Worm (Caenorhabditis elegans) whole organism, young adult: Measurements from ENCODE around the gene Y27F2A.9.

Source experiments
- B0035.1 ChIP-seq: sonication (generic microtip); optimal IDR thresholded peaks from 2 replicates; lab custom pipeline; 2016; ENCODE audit warnings: missing genetic modification characterization, mild to moderate bottlenecking, missing compliant biosample characterization, missing genotype, missing genetic modification reagents
- C06A6.2 ChIP-seq: fragments of 200-800 bp; sonication (Bioruptor generic); conservative IDR thresholded peaks from 2 replicates; pipeline ENCODE4 v1.3.6; 2022; ENCODE audit warnings: missing genetic modification characterization, missing compliant biosample characterization
- F22D6.2 ChIP-seq: sonication (generic microtip); optimal IDR thresholded peaks from 2 replicates; lab custom pipeline; 2016; ENCODE audit warnings: mild to moderate bottlenecking, missing genetic modification characterization, missing compliant biosample characterization
- F23B12.7 ChIP-seq: sonication (generic microtip); optimal IDR thresholded peaks from 2 replicates; lab custom pipeline; 2017; ENCODE audit warnings: missing genetic modification characterization, mild to moderate bottlenecking, missing compliant biosample characterization, antibody characterized with exemption, moderate library complexity; ENCODE audit not compliant: insufficient read depth
- F33H1.4 ChIP-seq: fragments of 200-800 bp; sonication (Bioruptor generic); IDR thresholded peaks from 2 replicates; pipeline ENCODE4 v1.3.6; 2022; ENCODE audit warnings: missing genetic modification reagents, missing genetic modification characterization, missing compliant biosample characterization
- F49E8.2 ChIP-seq: sonication (generic microtip); optimal IDR thresholded peaks from 3 replicates; lab custom pipeline; 2017; ENCODE audit warnings: missing genetic modification characterization, mild to moderate bottlenecking, missing compliant biosample characterization, antibody characterized with exemption, moderate library complexity; ENCODE audit not compliant: insufficient read depth
- F57A8.1 ChIP-seq: fragments of 200-800 bp; sonication (Bioruptor generic); optimal IDR thresholded peaks from 2 replicates; lab custom pipeline; 2018; ENCODE audit warnings: mild to moderate bottlenecking, missing genetic modification characterization, moderate library complexity, missing compliant biosample characterization
- T07F8.4 ChIP-seq: sonication (generic microtip); optimal IDR thresholded peaks from 2 replicates; lab custom pipeline; 2016; ENCODE audit warnings: mild to moderate bottlenecking, missing genetic modification characterization, moderate library complexity, missing compliant biosample characterization
- Y79H2A.3 ChIP-seq: fragments of 200-800 bp; sonication (Bioruptor generic); conservative IDR thresholded peaks from 2 replicates; pipeline ENCODE4 v1.3.6; 2022; ENCODE audit warnings: missing genetic modification reagents, missing genetic modification characterization, missing compliant biosample characterization
- Y95B8A.8 ChIP-seq: fragments of 200-800 bp; sonication (Bioruptor generic); IDR thresholded peaks from 2 replicates; pipeline ENCODE4 v1.3.6; 2022; ENCODE audit warnings: missing genetic modification reagents, missing genetic modification characterization, missing compliant biosample characterization
- athp-1 ChIP-seq: sonication (generic microtip); optimal IDR thresholded peaks from 2 replicates; lab custom pipeline; 2017; ENCODE audit warnings: mild to moderate bottlenecking, missing genetic modification characterization, missing compliant biosample characterization
- attf-3 ChIP-seq: fragments of 200-800 bp; sonication (Bioruptor generic); conservative IDR thresholded peaks from 2 replicates; pipeline ENCODE4 v1.3.6; 2022; ENCODE audit warnings: missing genetic modification reagents, missing genetic modification characterization, missing compliant biosample characterization
- attf-5 ChIP-seq: fragments of 200-800 bp; sonication (Bioruptor generic); optimal IDR thresholded peaks from 2 replicates; lab custom pipeline; 2018; ENCODE audit warnings: mild to moderate bottlenecking, missing genetic modification characterization, missing compliant biosample characterization
- attf-6 ChIP-seq: fragments of 200-800 bp; sonication (Bioruptor generic); IDR thresholded peaks from 2 replicates; pipeline ENCODE4 v1.3.6; 2022; ENCODE audit warnings: missing genetic modification reagents, missing genetic modification characterization, missing compliant biosample characterization
- cebp-2 ChIP-seq: fragments of 200-800 bp; sonication (Bioruptor generic); IDR thresholded peaks from 2 replicates; pipeline ENCODE4 v1.3.6; 2022; ENCODE audit warnings: missing genetic modification characterization, missing compliant biosample characterization
- ceh-27 ChIP-seq: fragments of 200-800 bp; sonication (Bioruptor generic); optimal IDR thresholded peaks from 2 replicates; lab custom pipeline; 2018; ENCODE audit warnings: mild to moderate bottlenecking, missing genetic modification characterization, moderate library complexity, missing compliant biosample characterization
- ceh-40 ChIP-seq: fragments of 200-800 bp; sonication (Bioruptor generic); IDR thresholded peaks from 2 replicates; pipeline ENCODE4 v1.3.6; 2022; ENCODE audit warnings: missing genetic modification characterization, missing compliant biosample characterization
- ceh-91 ChIP-seq: fragments of 200-800 bp; sonication (Bioruptor generic); IDR thresholded peaks from 2 replicates; pipeline ENCODE4 v1.3.6; 2022; ENCODE audit warnings: missing genetic modification reagents, missing genetic modification characterization, missing compliant biosample characterization
- die-1 ChIP-seq: sonication (generic microtip); optimal IDR thresholded peaks from 2 replicates; lab custom pipeline; 2016; ENCODE audit warnings: missing genotype, mild to moderate bottlenecking, missing genetic modification characterization, missing compliant biosample characterization
- dox-1 ChIP-seq: fragments of 200-800 bp; sonication (Bioruptor generic); IDR thresholded peaks from 2 replicates; pipeline ENCODE4 v1.3.6; 2022; ENCODE audit warnings: missing genetic modification reagents, missing genetic modification characterization, missing compliant biosample characterization
- egl-18 ChIP-seq: fragments of 200-800 bp; sonication (Bioruptor generic); IDR thresholded peaks from 2 replicates; pipeline ENCODE4 v1.3.6; 2022; ENCODE audit warnings: missing genetic modification reagents, missing genetic modification characterization, missing compliant biosample characterization
- lin-26 ChIP-seq: fragments of 200-800 bp; sonication (Bioruptor generic); IDR thresholded peaks from 2 replicates; pipeline ENCODE4 v1.3.6; 2022; ENCODE audit warnings: missing genetic modification reagents, missing genetic modification characterization, missing compliant biosample characterization
- lin-35 ChIP-seq, 3 experiments: fragments of 150-350 bp in 2 of 3; sonication (generic microtip) in 1 of 3; optimal IDR thresholded peaks; 2 replicates each; lab custom pipeline; 2014 to 2018; ENCODE audit warnings: missing biosample characterization in 3 of 3, missing genetic modification characterization in 3 of 3, missing genetic modification reagents in 3 of 3
- madf-3 ChIP-seq: fragments of 200-800 bp; sonication (Bioruptor generic); IDR thresholded peaks from 2 replicates; pipeline ENCODE4 v1.3.6; 2022; ENCODE audit warnings: missing genetic modification reagents, missing genetic modification characterization, missing compliant biosample characterization
- madf-6 ChIP-seq: fragments of 200-800 bp; sonication (Bioruptor generic); IDR thresholded peaks from 2 replicates; pipeline ENCODE4 v1.3.6; 2022; ENCODE audit warnings: missing genetic modification reagents, missing genetic modification characterization, missing compliant biosample characterization
- rec-8 ChIP-seq, 2 experiments: sonication (generic microtip); optimal IDR thresholded peaks; 2 replicates each; lab custom pipeline; 2016; ENCODE audit warnings: mild to moderate bottlenecking in 2 of 2, missing genetic modification characterization in 2 of 2, missing genetic modification reagents in 2 of 2, missing genotype in 2 of 2, missing biosample characterization in 1 of 2, missing compliant biosample characterization in 1 of 2, moderate library complexity in 1 of 2
- repo-1 ChIP-seq: sonication (generic microtip); optimal IDR thresholded peaks from 2 replicates; lab custom pipeline; 2017; ENCODE audit warnings: mild to moderate bottlenecking, missing genetic modification characterization, missing compliant biosample characterization
- sea-2 ChIP-seq: fragments of 200-800 bp; sonication (Bioruptor generic); IDR thresholded peaks from 2 replicates; pipeline ENCODE4 v1.3.6; 2022; ENCODE audit warnings: missing genetic modification characterization, missing compliant biosample characterization
- snpc-1.3 ChIP-seq: sonication (generic microtip); optimal IDR thresholded peaks from 2 replicates; lab custom pipeline; 2017; ENCODE audit warnings: missing genetic modification characterization, mild to moderate bottlenecking, missing compliant biosample characterization, antibody characterized with exemption, moderate library complexity, missing genotype, missing genetic modification reagents; ENCODE audit not compliant: insufficient read depth
- somi-1 ChIP-seq: fragments of 200-800 bp; sonication (Bioruptor generic); optimal IDR thresholded peaks from 2 replicates; lab custom pipeline; 2018; ENCODE audit warnings: mild to moderate bottlenecking, missing genetic modification characterization, missing compliant biosample characterization
- tbp1 ChIP-seq: fragments of 200-800 bp; sonication (Bioruptor generic); optimal IDR thresholded peaks from 2 replicates; lab custom pipeline; 2018; ENCODE audit warnings: mild to moderate bottlenecking, missing genetic modification characterization, missing compliant biosample characterization
- unc-130 ChIP-seq: sonication (generic microtip); optimal IDR thresholded peaks from 2 replicates; lab custom pipeline; 2016; ENCODE audit warnings: missing genetic modification reagents, missing genetic modification characterization, missing compliant biosample characterization
- unc-62 ChIP-seq: fragments of 150-350 bp; optimal IDR thresholded peaks from 2 replicates; lab custom pipeline; 2014; ENCODE audit warnings: missing biosample characterization, missing genetic modification reagents, missing genetic modification characterization
- zfh-2 ChIP-seq: fragments of 200-800 bp; sonication (Bioruptor generic); conservative IDR thresholded peaks from 2 replicates; pipeline ENCODE4 v1.3.6; 2022; ENCODE audit warnings: missing genetic modification reagents, missing genetic modification characterization, missing compliant biosample characterization
- ztf-28 ChIP-seq: fragments of 200-800 bp; sonication (Bioruptor generic); IDR thresholded peaks from 2 replicates; pipeline ENCODE4 v1.3.6; 2022; ENCODE audit warnings: missing genetic modification reagents, missing genetic modification characterization, missing compliant biosample characterization
- ztf-6 ChIP-seq: fragments of 200-800 bp; sonication (Bioruptor generic); IDR thresholded peaks from 2 replicates; pipeline ENCODE4 v1.3.6; 2022; ENCODE audit warnings: missing genetic modification reagents, missing genetic modification characterization, missing compliant biosample characterization

Y27F2A.9 gene

ce11 chrII:3158985-3159384 is 32.5 kb downstream of the Y27F2A.9 start, which contains the start of gene sri-34:
Gene sri-34 (minus strand): TSS chrII:3159085.
- TF ChIP-seq madf-6 (no peak), unc-62 (GFP tag; lab: Kevin White, UChicago) (no peak), dox-1 (GFP tag; lab: Robert Waterston, UW) (no peak), egl-18 (GFP tag; lab: Robert Waterston, UW) (no peak), snpc-1.3 (no peak), C06A6.2 (GFP tag; lab: Robert Waterston, UW) (no peak), Y95B8A.8 (GFP tag; lab: Robert Waterston, UW) (no peak), attf-5 (GFP tag; lab: Kevin White, UChicago) (no peak), ztf-6 (GFP tag; lab: Robert Waterston, UW) (no peak), T07F8.4 (tag; lab: Kevin White, UChicago) (no peak), ceh-27 (no peak), Y79H2A.3 (GFP tag; lab: Robert Waterston, UW) (no peak), F22D6.2 (tag; lab: Kevin White, UChicago) (no peak), sea-2 (no peak), cebp-2 (no peak), F57A8.1 (GFP tag; lab: Kevin White, UChicago) (no peak)

- TF ChIP-seq ceh-40 (GFP tag; lab: Robert Waterston, UW) (no peak), egl-18 (GFP tag; lab: Robert Waterston, UW) (no peak), F23B12.7 (tag; lab: Kevin White, UChicago) (no peak), tbp1 (no peak), madf-3 (no peak), Y95B8A.8 (GFP tag; lab: Robert Waterston, UW) (no peak), ceh-91 (GFP tag; lab: Robert Waterston, UW) (no peak), die-1 (tag; lab: Kevin White, UChicago) (no peak), zfh-2 (GFP tag; lab: Robert Waterston, UW) (no peak), attf-6 (GFP tag; lab: Robert Waterston, UW) (no peak), lin-26 (GFP tag; lab: Robert Waterston, UW) (no peak), repo-1 (tag; lab: Kevin White, UChicago) (no peak), F49E8.2 (tag; lab: Kevin White, UChicago) (no peak), lin-35 (GFP tag; optimal IDR thresholded peaks at IDR 0.05; lab: Kevin White, UChicago) (no peak), athp-1 (tag; lab: Kevin White, UChicago) (no peak), somi-1 (GFP tag; lab: Kevin White, UChicago) (no peak), rec-8 (tag; optimal IDR thresholded peaks at IDR 0.05; lab: Kevin White, UChicago) (no peak), B0035.1 (tag; lab: Kevin White, UChicago) (no peak)
Measured at ce11 chrII:3156749-3157148, 34.7 kb downstream of the Y27F2A.9 start, which contains the start of gene sri-33. Gene sri-33 (minus strand): TSS chrII:3156849.

ce11 chrII:3154383-3154782 is 37.1 kb downstream of the Y27F2A.9 start, which contains the start of gene sri-32:
Gene sri-32 (minus strand): TSS chrII:3154483.
- TF ChIP-seq F33H1.4 (GFP tag; lab: Robert Waterston, UW) = no peak
- no peak for TF ChIP-seq unc-130 (GFP tag; lab: Kevin White, UChicago)

- TF ChIP-seq ztf-28 (GFP tag; lab: Robert Waterston, UW) (no peak), attf-3 (GFP tag; lab: Robert Waterston, UW) (no peak)
Measured at ce11 chrII:3151615-3152014, 39.8 kb downstream of the Y27F2A.9 start, which contains the start of the genes T10D4.14 and T10D4.19. Gene T10D4.14 (minus strand): TSS chrII:3151715. Gene T10D4.19 (plus strand): TSS chrII:3151918.
